Fruit fly (Drosophila melanogaster): ENCODE measurements around the gene Eig71Ej.
A peak's percentile ranks its signal among the peaks of the same experiment; 100 is the strongest.

DNA sequence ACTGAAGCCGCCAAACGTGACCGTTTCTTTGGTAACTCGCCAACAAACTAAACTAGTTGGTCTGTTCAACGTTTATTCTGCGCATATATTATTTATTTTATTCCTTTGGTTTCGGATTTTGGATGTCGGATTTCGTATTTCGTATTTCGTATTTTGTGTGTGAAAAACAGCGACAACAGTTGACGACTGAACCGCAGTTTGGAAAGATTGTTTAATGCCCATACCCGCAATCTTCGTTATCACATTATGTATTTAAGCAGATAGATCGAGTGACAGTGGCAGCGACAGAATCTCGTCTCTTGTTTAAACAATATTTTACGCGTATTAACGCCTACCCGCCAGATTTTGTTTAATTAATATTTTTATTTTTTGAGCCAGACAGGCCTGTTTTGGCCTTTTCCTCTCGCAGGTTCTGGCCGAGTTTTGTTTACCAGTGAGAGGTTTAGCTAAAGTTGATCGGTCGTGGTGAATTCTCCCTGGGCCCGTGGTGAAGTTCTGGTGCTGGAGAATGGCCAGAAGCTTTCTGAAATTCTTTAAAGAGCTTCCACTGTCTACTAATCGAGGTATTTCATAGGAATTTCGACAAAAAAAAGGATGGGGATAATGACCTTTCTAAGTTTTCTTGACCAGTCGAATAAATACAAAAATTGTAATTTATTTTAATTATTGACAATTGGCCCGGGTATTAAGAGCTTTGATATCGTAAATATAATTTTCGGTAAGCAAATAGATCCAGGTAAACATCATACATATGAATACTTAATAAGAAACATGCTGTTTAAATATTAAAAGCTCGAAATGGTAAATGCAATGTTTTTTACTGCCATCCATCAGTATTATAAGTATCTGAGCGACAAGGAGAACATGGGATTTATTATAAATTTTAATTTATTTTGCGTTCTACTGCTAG, 12.8 kb downstream of the Eig71Ej start, which contains the start of the genes comm3 and CG43083:
- TF ChIP-seq CrebA (GFP tag; optimal IDR thresholded peaks at IDR 0.05; ENCODE audit: borderline replicate concordance) = peak; percentile 34
- no peak for TF ChIP-seq usp (GFP tag; optimal IDR thresholded peaks at IDR 0.05)
- TF ChIP-seq Sp1 (GFP tag; optimal IDR thresholded peaks at IDR 0.05) = no peak
- no peak for TF ChIP-seq dsf (GFP tag; optimal IDR thresholded peaks at IDR 0.05; ENCODE audit: borderline replicate concordance)
- no peak for TF ChIP-seq Hnf4 (GFP tag; optimal IDR thresholded peaks at IDR 0.05)
- TF ChIP-seq Mio (GFP tag; optimal IDR thresholded peaks at IDR 0.05) = no peak
- no peak for TF ChIP-seq GATAd (GFP tag; optimal IDR thresholded peaks at IDR 0.05)
- no peak for TF ChIP-seq pan (optimal IDR thresholded peaks at IDR 0.05)
- TF ChIP-seq psq (GFP tag; optimal IDR thresholded peaks at IDR 0.05) = no peak
- TF ChIP-seq Abd-B (GFP tag; optimal IDR thresholded peaks at IDR 0.05) = no peak
